Worm (Caenorhabditis elegans): Measurements from ENCODE around the gene bed-2.

bed-2 gene

ce11 chrIII:11442556-11442955, 28.1 kb downstream of the bed-2 start, which contains the start of gene sbp-1 (continued):
- no peak for TF ChIP-seq D1046.2 (GFP tag; IDR thresholded peaks at IDR 0.05)
- TF ChIP-seq nhr-237 (tag; optimal IDR thresholded peaks at IDR 0.05) = no peak
- TF ChIP-seq jun-1 (tag; optimal IDR thresholded peaks at IDR 0.05) = no peak
- no peak for TF ChIP-seq ceh-82 (tag; optimal IDR thresholded peaks at IDR 0.05)
- no peak for TF ChIP-seq dpl-1 (GFP tag; optimal IDR thresholded peaks at IDR 0.05)
- no peak for TF ChIP-seq hif-1 (tag; optimal IDR thresholded peaks at IDR 0.05)
- no peak for TF ChIP-seq vab-7 (GFP tag; IDR thresholded peaks at IDR 0.05)
- peak; percentile 0 for TF ChIP-seq hlh-11 (tag; optimal IDR thresholded peaks at IDR 0.05)
- TF ChIP-seq Y75B8A.6 (GFP tag; IDR thresholded peaks at IDR 0.05) = no peak
- TF ChIP-seq lin-29 (GFP tag; IDR thresholded peaks at IDR 0.05) = no peak
- TF ChIP-seq lin-38 (GFP tag; IDR thresholded peaks at IDR 0.05) = peak; percentile 56
- TF ChIP-seq nhr-41 (GFP tag; IDR thresholded peaks at IDR 0.05) = no peak
- TF ChIP-seq ama-1 (optimal IDR thresholded peaks at IDR 0.05) = no peak
- TF ChIP-seq ceh-32 (tag; optimal IDR thresholded peaks at IDR 0.05; ENCODE audit: poor library complexity) = no peak
- no peak for TF ChIP-seq set-16 (GFP tag; IDR thresholded peaks at IDR 0.05)
- no peak for TF ChIP-seq mdl-1 (tag; optimal IDR thresholded peaks at IDR 0.05)
- no peak for TF ChIP-seq unc-62 (GFP tag; optimal IDR thresholded peaks at IDR 0.05 in 1 of 2)
- TF ChIP-seq unc-62 (tag; optimal IDR thresholded peaks at IDR 0.05) = no peak
- TF ChIP-seq aly-2 (tag; optimal IDR thresholded peaks at IDR 0.05) = no peak

ce11 chrIII:11434864-11435263, 35.7 kb downstream of the bed-2 start:
- TF ChIP-seq lin-1 (GFP tag; IDR thresholded peaks at IDR 0.05) (0 out of 2 replicates have a peak, but pooled peaks have one; percentile 8), egl-43 (GFP tag; IDR thresholded peaks at IDR 0.05) (0 out of 2 replicates have a peak, but pooled peaks have one; percentile 32), zfp-3 (GFP tag; conservative IDR thresholded peaks at IDR 0.05) (0 out of 2 replicates have a peak, but pooled peaks have one; percentile 37), saeg-2 (GFP tag; IDR thresholded peaks at IDR 0.05) (0 out of 2 replicates have a peak, but pooled peaks have one; percentile 75)

- TF ChIP-seq mes-2 (tag; optimal IDR thresholded peaks at IDR 0.05; ENCODE audit: poor library complexity, severe bottlenecking) (no peak), mxl-3 (GFP tag; optimal IDR thresholded peaks at IDR 0.05) (no peak), set-16 (GFP tag; IDR thresholded peaks at IDR 0.05) (peak; percentile 98), sdz-12 (GFP tag; optimal IDR thresholded peaks at IDR 0.05) (no peak), spr-1 (tag; optimal IDR thresholded peaks at IDR 0.05) (no peak), nhr-10 (tag; optimal IDR thresholded peaks at IDR 0.05) (no peak), skn-1 (tag; optimal IDR thresholded peaks at IDR 0.05) (no peak), nhr-28 (tag; optimal IDR thresholded peaks at IDR 0.05) (no peak), ama-1 (optimal IDR thresholded peaks at IDR 0.05) (no peak), lim-7 (GFP tag; IDR thresholded peaks at IDR 0.05) (no peak), nhr-25 (tag; optimal IDR thresholded peaks at IDR 0.05; ENCODE audit: borderline replicate concordance, insufficient read depth) (no peak), ctbp-1 (GFP tag; IDR thresholded peaks at IDR 0.05) (no peak), mxl-2 (GFP tag; conservative IDR thresholded peaks at IDR 0.05) (no peak), arid-1 (GFP tag; conservative IDR thresholded peaks at IDR 0.05) (0 out of 2 replicates have a peak, but pooled peaks have one; percentile 13), mdt-29 (GFP tag; IDR thresholded peaks at IDR 0.05) (no peak), ZK546.5 (tag; optimal IDR thresholded peaks at IDR 0.05) (no peak), fkh-10 (GFP tag; optimal IDR thresholded peaks at IDR 0.05) (no peak), daf-16 (GFP tag; optimal IDR thresholded peaks at IDR 0.05) (no peak), daf-16 (tag; optimal IDR thresholded peaks at IDR 0.05) (no peak), duxl-1 (tag; optimal IDR thresholded peaks at IDR 0.05; ENCODE audit: poor library complexity) (no peak), pha-4 (GFP tag; IDR thresholded peaks at IDR 0.05) (peak; percentile 6; the same call in 1 of the 2 replicates), pha-4 (tag; optimal IDR thresholded peaks at IDR 0.05) (no peak), lin-1 (GFP tag; IDR thresholded peaks at IDR 0.05) (no peak), unc-130 (GFP tag; optimal IDR thresholded peaks at IDR 0.05) (no peak), ceh-20 (GFP tag; IDR thresholded peaks at IDR 0.05) (no peak), ztf-7 (tag; optimal IDR thresholded peaks at IDR 0.05) (no peak), mep-1 (tag; optimal IDR thresholded peaks at IDR 0.05) (no peak), aha-1 (tag) (peak; percentile 30), unc-62 (GFP tag; optimal IDR thresholded peaks at IDR 0.05 in 1 of 2) (no peak), unc-62 (tag; optimal IDR thresholded peaks at IDR 0.05) (no peak)
These were observed 43.0 kb downstream of the bed-2 start for ce11 chrIII:11427548-11428152.

Data from whole organism, L4 larva.